Fruit fly (Drosophila melanogaster): ENCODE measurements around the gene Pglym78.

The Pglym78 gene

DNA sequence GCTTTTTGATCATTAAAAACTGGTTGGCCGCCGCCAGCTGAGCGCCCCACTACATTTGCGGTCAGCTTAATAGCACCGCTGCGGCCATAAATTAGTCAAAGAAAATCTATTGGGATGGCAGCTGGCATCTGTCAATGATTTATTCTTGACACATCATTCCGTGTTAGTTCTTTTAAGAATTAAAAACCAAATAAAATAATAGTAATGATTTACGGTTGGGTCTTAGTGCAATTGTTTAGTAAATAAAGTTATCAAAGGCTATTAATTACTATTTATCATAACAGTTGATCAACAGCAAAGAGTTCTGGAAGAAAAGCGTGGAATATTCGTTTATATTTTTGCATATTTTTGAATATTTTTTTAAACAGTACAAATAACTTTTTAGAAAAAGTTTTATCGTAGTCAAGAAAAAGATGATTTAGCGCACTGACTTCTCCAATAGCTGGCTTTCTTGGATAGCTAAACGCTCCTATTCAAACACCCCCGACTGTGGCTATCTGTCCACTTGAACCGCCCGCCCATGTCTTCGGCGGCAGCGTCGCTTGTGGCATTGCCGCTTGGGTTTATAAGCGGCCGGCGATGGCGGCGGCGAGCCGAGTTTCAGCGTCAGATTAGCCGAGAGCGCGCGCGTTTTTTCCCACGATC is 49.0 kb downstream of the Pglym78 start, which contains the start of gene CG14515:
TSS of gene CG14515 (plus strand) at position 590 of the 645 bp plus-strand sequence.
- TF ChIP-seq rn (GFP tag; IDR thresholded peaks at IDR 0.05) = no peak
- no peak for TF ChIP-seq Ets98B (GFP tag; IDR thresholded peaks at IDR 0.05)
- 0 out of 2 replicates have a peak, but pooled peaks have one; percentile 21 for TF ChIP-seq CG32121 (GFP tag; IDR thresholded peaks at IDR 0.05)
- TF ChIP-seq CG14655 (GFP tag; optimal IDR thresholded peaks at IDR 0.05) = peak; percentile 30
- no peak for TF ChIP-seq gl (tag; optimal IDR thresholded peaks at IDR 0.05)

DNA sequence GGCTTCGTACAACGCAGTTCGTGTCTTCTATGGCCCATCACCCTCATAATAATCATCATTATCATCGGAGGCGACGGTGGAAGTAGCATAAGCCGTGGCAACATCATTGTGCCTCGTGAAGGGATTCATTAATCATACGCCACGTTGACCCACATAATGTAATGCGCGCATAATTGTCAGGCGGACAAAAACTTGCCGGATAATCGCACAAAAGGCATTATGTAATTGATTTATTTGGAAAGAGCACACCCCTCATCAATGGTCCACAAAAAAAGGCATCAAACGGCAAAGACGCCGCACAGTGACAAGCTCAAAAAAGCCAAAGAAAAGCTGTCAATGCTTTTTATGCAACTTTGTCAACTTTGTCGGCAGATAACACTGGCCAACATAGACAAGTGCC is 50.3 kb downstream of the Pglym78 start:
- TF ChIP-seq fd96Ca (GFP tag; IDR thresholded peaks at IDR 0.05) = no peak
- no peak for TF ChIP-seq gl (tag; optimal IDR thresholded peaks at IDR 0.05)
- TF ChIP-seq D1 (tag; optimal IDR thresholded peaks at IDR 0.05) = no peak
- TF ChIP-seq EcR (GFP tag; optimal IDR thresholded peaks at IDR 0.05) = no peak
- no peak for TF ChIP-seq CG12605 (GFP tag; IDR thresholded peaks at IDR 0.05)
- no peak for TF ChIP-seq CG32121 (GFP tag; IDR thresholded peaks at IDR 0.05)
- no peak for TF ChIP-seq CG8159 (tag; optimal IDR thresholded peaks at IDR 0.05)
- no peak for TF ChIP-seq CG13204 (GFP tag; optimal IDR thresholded peaks at IDR 0.05)
- TF ChIP-seq CG34367 (tag; optimal IDR thresholded peaks at IDR 0.05) = no peak
- no peak for TF ChIP-seq CG15710 (tag; optimal IDR thresholded peaks at IDR 0.05)
- no peak for TF ChIP-seq Ets98B (GFP tag; IDR thresholded peaks at IDR 0.05)
- TF ChIP-seq Pif1B (GFP tag; optimal IDR thresholded peaks at IDR 0.05) = no peak
- no peak for TF ChIP-seq Snoo (tag; optimal IDR thresholded peaks at IDR 0.05)
- no peak for TF ChIP-seq CG14655 (GFP tag; optimal IDR thresholded peaks at IDR 0.05)

All from whole organism, pupa.